Fruit fly (Drosophila melanogaster): ENCODE results near the gene CG14297.
A peak's percentile ranks its signal among the peaks of the same experiment; 100 is the strongest.

The CG14297 gene

dm6 chr3R:18928918-18929705, 31.2 kb downstream of the CG14297 start, which contains the start of gene CG42613 (continued):
- peak; percentile 36 for TF ChIP-seq Spps (tag; optimal IDR thresholded peaks at IDR 0.05)
- peak; percentile 47 for TF ChIP-seq disco-r (GFP tag; optimal IDR thresholded peaks at IDR 0.05)
- no peak for TF ChIP-seq fru (optimal IDR thresholded peaks at IDR 0.05)
- TF ChIP-seq CG8281 (tag; optimal IDR thresholded peaks at IDR 0.05), result no peak
- TF ChIP-seq NC2β (GFP tag; optimal IDR thresholded peaks at IDR 0.05), result peak; percentile 51
- no peak for TF ChIP-seq gcm2 (GFP tag; optimal IDR thresholded peaks at IDR 0.05)
- TF ChIP-seq CG17802 (tag; optimal IDR thresholded peaks at IDR 0.05), result peak; percentile 77
- TF ChIP-seq CG16863 (GFP tag; optimal IDR thresholded peaks at IDR 0.05), result no peak
- peak; percentile 46 for TF ChIP-seq twi (tag; optimal IDR thresholded peaks at IDR 0.05)
- TF ChIP-seq bigmax (GFP tag; optimal IDR thresholded peaks at IDR 0.05), result peak; percentile 14
- no peak for TF ChIP-seq pnt (GFP tag; optimal IDR thresholded peaks at IDR 0.05)
- TF ChIP-seq Ptx1 (GFP tag; IDR thresholded peaks at IDR 0.05), result peak; percentile 39
- no peak for TF ChIP-seq CG1602 (GFP tag; optimal IDR thresholded peaks at IDR 0.05)
- peak; percentile 16; the same call in 1 of the 2 replicates for TF ChIP-seq ato (GFP tag; IDR thresholded peaks at IDR 0.05; ENCODE audit: partially characterized antibody)
- TF ChIP-seq CG31365 (tag; optimal IDR thresholded peaks at IDR 0.05), result peak; percentile 69
- TF ChIP-seq CG14050 (GFP tag; IDR thresholded peaks at IDR 0.05), result peak; percentile 25; the same call in 1 of the 3 replicates
- peak; percentile 88 for TF ChIP-seq sens (GFP tag)
- peak; percentile 56 for TF ChIP-seq CG10366 (GFP tag; IDR thresholded peaks at IDR 0.05)
- peak; percentile 71 for TF ChIP-seq CG14710 (tag; optimal IDR thresholded peaks at IDR 0.05)
- peak; percentile 68; the same call in 2 of the 3 replicates for TF ChIP-seq CG17361 (GFP tag; IDR thresholded peaks at IDR 0.05)
- peak; percentile 74 for TF ChIP-seq CG6813 (GFP tag; optimal IDR thresholded peaks at IDR 0.05)
- TF ChIP-seq ems (GFP tag; optimal IDR thresholded peaks at IDR 0.05), result peak; percentile 51
- peak; percentile 67 for TF ChIP-seq CG8359 (GFP tag; optimal IDR thresholded peaks at IDR 0.05; ENCODE audit: borderline replicate concordance)
- peak; percentile 35 for TF ChIP-seq Fer2 (tag; optimal IDR thresholded peaks at IDR 0.05)
- TF ChIP-seq CG6683 (GFP tag; optimal IDR thresholded peaks at IDR 0.05), result peak; percentile 24
- TF ChIP-seq sisA (GFP tag; IDR thresholded peaks at IDR 0.05), result peak; percentile 49
- peak; percentile 45; the same call in 2 of the 3 replicates for TF ChIP-seq dysf (GFP tag; IDR thresholded peaks at IDR 0.05)
- peak; percentile 76 for TF ChIP-seq Sox100B (GFP tag; optimal IDR thresholded peaks at IDR 0.05)
- peak; percentile 45 for TF ChIP-seq CG16815 (GFP tag; optimal IDR thresholded peaks at IDR 0.05)
- TF ChIP-seq so (GFP tag; IDR thresholded peaks at IDR 0.05), result peak; percentile 82; the same call in 2 of the 3 replicates
- TF ChIP-seq CG2129 (GFP tag; IDR thresholded peaks at IDR 0.05; ENCODE audit: partially characterized antibody), result peak; percentile 46; the same call in 1 of the 2 replicates
- peak; percentile 56; the same call in 2 of the 3 replicates for TF ChIP-seq CG34422 (GFP tag; IDR thresholded peaks at IDR 0.05)
- TF ChIP-seq CG10274 (GFP tag; optimal IDR thresholded peaks at IDR 0.05), result peak; percentile 38
- TF ChIP-seq otp (GFP tag; IDR thresholded peaks at IDR 0.05), result peak; percentile 77; the same call in 2 of the 3 replicates
- TF ChIP-seq CG6254 (GFP tag; optimal IDR thresholded peaks at IDR 0.05), result peak; percentile 40
- TF ChIP-seq inv (GFP tag; IDR thresholded peaks at IDR 0.05; ENCODE audit: partially characterized antibody), result 0 out of 2 replicates have a peak, but pooled peaks have one; percentile 42
- TF ChIP-seq HLH3B (GFP tag; IDR thresholded peaks at IDR 0.05), result peak; percentile 64
- peak; percentile 71 for TF ChIP-seq CG15514 (GFP tag; optimal IDR thresholded peaks at IDR 0.05)
- no peak for TF ChIP-seq btn (GFP tag; optimal IDR thresholded peaks at IDR 0.05)
- peak; percentile 61 for TF ChIP-seq CG5245 (GFP tag; optimal IDR thresholded peaks at IDR 0.05)
- TF ChIP-seq CG3847 (GFP tag; IDR thresholded peaks at IDR 0.05), result peak; percentile 34
- TF ChIP-seq CG11696 (GFP tag; IDR thresholded peaks at IDR 0.05), result no peak
- 0 out of 2 replicates have a peak, but pooled peaks have one; percentile 38 for TF ChIP-seq stc (GFP tag; IDR thresholded peaks at IDR 0.05)
- no peak for TF ChIP-seq danr (GFP tag; IDR thresholded peaks at IDR 0.05)
- peak; percentile 80 for TF ChIP-seq fd64A (GFP tag; optimal IDR thresholded peaks at IDR 0.05)
- peak; percentile 52 for TF ChIP-seq CG30431 (GFP tag; optimal IDR thresholded peaks at IDR 0.05)
- peak; percentile 78 for TF ChIP-seq CG9727 (GFP tag; optimal IDR thresholded peaks at IDR 0.05)
- peak; percentile 3 for TF ChIP-seq CG17829 (tag; optimal IDR thresholded peaks at IDR 0.05)
- TF ChIP-seq Hmr (GFP tag; optimal IDR thresholded peaks at IDR 0.05), result peak; percentile 71

All from whole organism, embryonic.